Fruit fly (Drosophila melanogaster): ENCODE measurements around the gene fok.

Gene fok

dm6 chr2L:20075234-20075803, 9.6 kb downstream of the fok start, which contains the start of the genes pr and neb (continued):
- peak; percentile 73 for TF ChIP-seq CG6163 (GFP tag; IDR thresholded peaks at IDR 0.05)
- peak; percentile 36 for TF ChIP-seq CG31627 (GFP tag; optimal IDR thresholded peaks at IDR 0.05)
- peak; percentile 67 for TF ChIP-seq pdm3 (GFP tag; optimal IDR thresholded peaks at IDR 0.05)
- peak; percentile 81 for TF ChIP-seq svp (GFP tag)
- no peak for TF ChIP-seq CG7368 (GFP tag; optimal IDR thresholded peaks at IDR 0.05)
- peak; percentile 51 for TF ChIP-seq CG11902 (GFP tag; optimal IDR thresholded peaks at IDR 0.05)
- peak; percentile 26 for TF ChIP-seq dsx (GFP tag; optimal IDR thresholded peaks at IDR 0.05; ENCODE audit: poor library complexity, severe bottlenecking)
- no peak for TF ChIP-seq dac (GFP tag; optimal IDR thresholded peaks at IDR 0.05)
- peak; percentile 57 for TF ChIP-seq CG32006 (GFP tag; optimal IDR thresholded peaks at IDR 0.05)
- TF ChIP-seq CG11762 (GFP tag; optimal IDR thresholded peaks at IDR 0.05; ENCODE audit: insufficient read depth) = no peak
- peak; percentile 27 for TF ChIP-seq achi (GFP tag; optimal IDR thresholded peaks at IDR 0.05)
- TF ChIP-seq CG34406 (GFP tag; optimal IDR thresholded peaks at IDR 0.05) = peak; percentile 52
- peak; percentile 56; the same call in 1 of the 3 replicates for TF ChIP-seq CG8119 (GFP tag; IDR thresholded peaks at IDR 0.05)
- TF ChIP-seq Hr4 (GFP tag; optimal IDR thresholded peaks at IDR 0.05) = peak; percentile 67
- TF ChIP-seq Eip75B (GFP tag; optimal IDR thresholded peaks at IDR 0.05) = peak; percentile 61
- TF ChIP-seq lz (GFP tag; optimal IDR thresholded peaks at IDR 0.05) = peak; percentile 45
- peak; percentile 25 for TF ChIP-seq CG3032 (tag; optimal IDR thresholded peaks at IDR 0.05)
- peak; percentile 12 for TF ChIP-seq CG1621 (tag; optimal IDR thresholded peaks at IDR 0.05)
- no peak for TF ChIP-seq Blimp-1 (GFP tag; optimal IDR thresholded peaks at IDR 0.05)
- peak; percentile 43 for TF ChIP-seq CG10631 (GFP tag; optimal IDR thresholded peaks at IDR 0.05)

dm6 chr2L:20074388-20074787, 10.5 kb downstream of the fok start:
- TF ChIP-seq CG9139 (GFP tag; optimal IDR thresholded peaks at IDR 0.05) (no peak), CG8632 (GFP tag; optimal IDR thresholded peaks at IDR 0.05) (no peak), Ets21C (GFP tag; optimal IDR thresholded peaks at IDR 0.05) (no peak), svp (GFP tag) (peak; percentile 58)

- TF ChIP-seq CG10631 (GFP tag; optimal IDR thresholded peaks at IDR 0.05) (no peak), Hr39 (GFP tag; optimal IDR thresholded peaks at IDR 0.05) (no peak), CG16779 (tag; optimal IDR thresholded peaks at IDR 0.05) (no peak), lz (GFP tag; optimal IDR thresholded peaks at IDR 0.05) (no peak)
Observed at dm6 chr2L:20072095-20072494, 12.8 kb downstream of the fok start, which contains the start of gene CG10730. Gene CG10730 (minus strand): TSS chr2L:20072195.

- peak; percentile 42 for TF ChIP-seq vri (GFP tag; optimal IDR thresholded peaks at IDR 0.05)
- TF ChIP-seq CG3919 (GFP tag; optimal IDR thresholded peaks at IDR 0.05) = no peak
- no peak for TF ChIP-seq CG10631 (GFP tag; optimal IDR thresholded peaks at IDR 0.05)
- peak; percentile 78 for TF ChIP-seq fkh (GFP tag; optimal IDR thresholded peaks at IDR 0.05)
- peak; percentile 93 for TF ChIP-seq Sox14 (GFP tag; optimal IDR thresholded peaks at IDR 0.05)
- peak; percentile 43 for TF ChIP-seq Eip78C (GFP tag)
- peak; percentile 60 for TF ChIP-seq Eip93F (GFP tag; optimal IDR thresholded peaks at IDR 0.05)
Observed at dm6 chr2L:20069158-20070016, 15.5 kb downstream of the fok start.

- TF ChIP-seq CG32006 (GFP tag; optimal IDR thresholded peaks at IDR 0.05) (no peak), spab (GFP tag; optimal IDR thresholded peaks at IDR 0.05) (no peak), CG7368 (GFP tag; optimal IDR thresholded peaks at IDR 0.05) (no peak), vri (GFP tag; optimal IDR thresholded peaks at IDR 0.05) (peak; percentile 51), salr (GFP tag; optimal IDR thresholded peaks at IDR 0.05) (no peak), CG4318 (GFP tag; optimal IDR thresholded peaks at IDR 0.05) (no peak), Hr38 (GFP tag; optimal IDR thresholded peaks at IDR 0.05) (no peak), dsx (GFP tag; optimal IDR thresholded peaks at IDR 0.05; ENCODE audit: poor library complexity, severe bottlenecking) (peak; percentile 34), eg (GFP tag; IDR thresholded peaks at IDR 0.05) (no peak), Sox14 (GFP tag; optimal IDR thresholded peaks at IDR 0.05) (peak; percentile 4), CG11294 (GFP tag; IDR thresholded peaks at IDR 0.05) (no peak), CG6163 (GFP tag; IDR thresholded peaks at IDR 0.05) (0 out of 3 replicates have a peak, but pooled peaks have one; percentile 6), CG34406 (GFP tag; optimal IDR thresholded peaks at IDR 0.05) (no peak), CG3919 (GFP tag; optimal IDR thresholded peaks at IDR 0.05) (no peak), Sox15 (GFP tag; optimal IDR thresholded peaks at IDR 0.05) (no peak), dac (GFP tag; optimal IDR thresholded peaks at IDR 0.05) (no peak), OdsH (GFP tag; optimal IDR thresholded peaks at IDR 0.05) (no peak), Smox (GFP tag; optimal IDR thresholded peaks at IDR 0.05) (no peak), CG10631 (GFP tag; optimal IDR thresholded peaks at IDR 0.05) (no peak), CG1621 (tag; optimal IDR thresholded peaks at IDR 0.05) (no peak), Eip93F (GFP tag; optimal IDR thresholded peaks at IDR 0.05) (peak; percentile 6), Eip75B (GFP tag; optimal IDR thresholded peaks at IDR 0.05) (no peak), Eip78C (GFP tag) (peak; percentile 7)
Observed at dm6 chr2L:20067928-20068327, 16.9 kb downstream of the fok start.
